Worm (Caenorhabditis elegans) whole organism, L2 larva: Measurements from ENCODE around the gene C25H3.11.

ENCODE experiments used
- C34F6.9 ChIP-seq: fragments of 150-350 bp; optimal IDR thresholded peaks from 2 replicates; lab custom pipeline; 2014; ENCODE audit warnings: missing biosample characterization, missing genetic modification characterization
- F13H6.1 ChIP-seq: sonication (generic microtip); optimal IDR thresholded peaks from 2 replicates; lab custom pipeline; 2016; ENCODE audit warnings: missing genetic modification characterization, missing compliant biosample characterization
- R02D3.7 ChIP-seq: fragments of 150-350 bp; optimal IDR thresholded peaks from 2 replicates; lab custom pipeline; 2014; ENCODE audit warnings: missing biosample characterization, missing genetic modification characterization
- Y55F3AM.14 ChIP-seq: fragments of 200-800 bp; sonication (Bioruptor generic); optimal IDR thresholded peaks from 2 replicates; lab custom pipeline; 2018; ENCODE audit warnings: mild to moderate bottlenecking, missing genetic modification characterization, missing compliant biosample characterization
- ZK546.5 ChIP-seq: sonication (generic microtip); optimal IDR thresholded peaks from 2 replicates; lab custom pipeline; 2017; ENCODE audit warnings: missing biosample characterization, missing genetic modification characterization
- alr-1 ChIP-seq: fragments of 150-350 bp; optimal IDR thresholded peaks from 2 replicates; lab custom pipeline; 2014; ENCODE audit warnings: missing biosample characterization, missing genetic modification characterization
- aly-2 ChIP-seq: fragments of 150-350 bp; optimal IDR thresholded peaks from 2 replicates; lab custom pipeline; 2014; ENCODE audit warnings: missing biosample characterization, missing genetic modification characterization
- ama-1 ChIP-seq: fragments of 150-350 bp; optimal IDR thresholded peaks from 2 replicates; lab custom pipeline; 2018; ENCODE audit warnings: inconsistent platforms
- blmp-1 ChIP-seq: sonication (generic microtip); optimal IDR thresholded peaks from 2 replicates; lab custom pipeline; 2017; ENCODE audit warnings: missing genetic modification characterization, mild to moderate bottlenecking, missing compliant biosample characterization, antibody characterized with exemption, moderate library complexity; ENCODE audit not compliant: insufficient read depth
- ceh-16 ChIP-seq: fragments of 150-350 bp; optimal IDR thresholded peaks from 2 replicates; lab custom pipeline; 2014; ENCODE audit warnings: missing biosample characterization, missing genetic modification characterization
- ceh-82 ChIP-seq: fragments of 150-350 bp; optimal IDR thresholded peaks from 2 replicates; lab custom pipeline; 2014; ENCODE audit warnings: missing biosample characterization, missing genetic modification characterization
- crh-2 ChIP-seq: sonication (generic microtip); optimal IDR thresholded peaks from 2 replicates; lab custom pipeline; 2017; ENCODE audit warnings: missing biosample characterization, missing genetic modification characterization
- dmd-4 ChIP-seq: sonication (generic microtip); optimal IDR thresholded peaks from 2 replicates; lab custom pipeline; 2017; ENCODE audit warnings: missing biosample characterization, missing genetic modification characterization
- egl-27 ChIP-seq: sonication (generic microtip); optimal IDR thresholded peaks from 3 replicates; lab custom pipeline; 2017; ENCODE audit warnings: missing biosample characterization, missing genetic modification reagents, missing genetic modification characterization
- elt-1 ChIP-seq: fragments of 150-350 bp; optimal IDR thresholded peaks from 2 replicates; lab custom pipeline; 2014; ENCODE audit warnings: missing biosample characterization, missing genetic modification characterization
- elt-3 ChIP-seq: sonication (generic microtip); optimal IDR thresholded peaks from 2 replicates; lab custom pipeline; 2017; ENCODE audit warnings: missing biosample characterization, missing genetic modification characterization
- fos-1 ChIP-seq: fragments of 150-350 bp; optimal IDR thresholded peaks from 2 replicates; lab custom pipeline; 2014; ENCODE audit warnings: missing biosample characterization, missing genetic modification characterization
- gmeb-1 ChIP-seq: fragments of 150-350 bp; optimal IDR thresholded peaks from 2 replicates; lab custom pipeline; 2014; ENCODE audit warnings: missing biosample characterization, missing genetic modification characterization
- lin-11 ChIP-seq: fragments of 150-350 bp; sonication (generic microtip); optimal IDR thresholded peaks from 2 replicates; lab custom pipeline; 2014; ENCODE audit warnings: missing biosample characterization, missing genetic modification characterization, inconsistent platforms, mixed read lengths
- lin-13 ChIP-seq: fragments of 150-350 bp; optimal IDR thresholded peaks from 2 replicates; lab custom pipeline; 2014; ENCODE audit warnings: missing biosample characterization, missing genetic modification reagents, missing genetic modification characterization
- lin-39 ChIP-seq: fragments of 150-350 bp; optimal IDR thresholded peaks from 2 replicates; lab custom pipeline; 2014; ENCODE audit warnings: missing biosample characterization, missing genetic modification reagents, missing genetic modification characterization
- lsy-2 ChIP-seq, 2 experiments: fragments of 150-350 bp in 1 of 2; sonication (generic microtip) in 1 of 2; optimal IDR thresholded peaks; 2 replicates each; lab custom pipeline; 2014 to 2017; ENCODE audit warnings: missing biosample characterization in 2 of 2, missing genetic modification characterization in 2 of 2
- mab-5 ChIP-seq: fragments of 150-350 bp; optimal IDR thresholded peaks from 2 replicates; lab custom pipeline; 2014; ENCODE audit warnings: missing biosample characterization, missing genetic modification characterization
- mbf-1 ChIP-seq: sonication (generic microtip); optimal IDR thresholded peaks from 2 replicates; lab custom pipeline; 2017; ENCODE audit warnings: missing biosample characterization, missing genetic modification characterization
- mdl-1 ChIP-seq, 2 experiments: fragments of 150-350 bp in 1 of 2; sonication (generic microtip) in 1 of 2; optimal IDR thresholded peaks; 2 replicates each; lab custom pipeline; 2017; ENCODE audit warnings: missing biosample characterization in 2 of 2, missing genetic modification characterization in 2 of 2
- nhr-10 ChIP-seq: sonication (generic microtip); optimal IDR thresholded peaks from 2 replicates; lab custom pipeline; 2017; ENCODE audit warnings: missing biosample characterization, missing genetic modification characterization
- nhr-11 ChIP-seq: fragments of 150-350 bp; optimal IDR thresholded peaks from 2 replicates; lab custom pipeline; 2014; ENCODE audit warnings: missing biosample characterization, missing genetic modification characterization
- nhr-12 ChIP-seq: fragments of 150-350 bp; optimal IDR thresholded peaks from 2 replicates; lab custom pipeline; 2014; ENCODE audit warnings: missing biosample characterization, missing genetic modification characterization
- nhr-129 ChIP-seq: fragments of 150-350 bp; optimal IDR thresholded peaks from 2 replicates; lab custom pipeline; 2014; ENCODE audit warnings: missing biosample characterization, missing genetic modification characterization
- nhr-21 ChIP-seq: fragments of 150-350 bp; optimal IDR thresholded peaks from 2 replicates; lab custom pipeline; 2014; ENCODE audit warnings: missing biosample characterization, missing genetic modification characterization
- nhr-23 ChIP-seq: fragments of 150-350 bp; optimal IDR thresholded peaks from 2 replicates; lab custom pipeline; 2014; ENCODE audit warnings: missing biosample characterization, missing genetic modification reagents, missing genetic modification characterization
- nhr-237 ChIP-seq: fragments of 150-350 bp; optimal IDR thresholded peaks from 2 replicates; lab custom pipeline; 2014; ENCODE audit warnings: missing biosample characterization, missing genetic modification characterization
- nhr-25 ChIP-seq: fragments of 150-350 bp; sonication (generic microtip); optimal IDR thresholded peaks from 3 replicates; lab custom pipeline; 2014; ENCODE audit warnings: missing biosample characterization, missing genetic modification characterization
- nhr-6 ChIP-seq: fragments of 150-350 bp; optimal IDR thresholded peaks from 2 replicates; lab custom pipeline; 2014; ENCODE audit warnings: missing biosample characterization, missing genetic modification characterization
- nhr-77 ChIP-seq: fragments of 150-350 bp; optimal IDR thresholded peaks from 2 replicates; lab custom pipeline; 2014; ENCODE audit warnings: missing biosample characterization, missing genetic modification characterization
- peb-1 ChIP-seq: fragments of 150-350 bp; optimal IDR thresholded peaks from 2 replicates; lab custom pipeline; 2014; ENCODE audit warnings: missing biosample characterization, missing genetic modification characterization
- sem-4 ChIP-seq: fragments of 150-350 bp; optimal IDR thresholded peaks from 2 replicates; lab custom pipeline; 2014; ENCODE audit warnings: missing biosample characterization, missing genetic modification reagents, missing genetic modification characterization
- skn-1 ChIP-seq: sonication (generic microtip); optimal IDR thresholded peaks from 2 replicates; lab custom pipeline; 2017; ENCODE audit warnings: missing biosample characterization, missing genetic modification characterization
- sma-3 ChIP-seq: sonication (generic microtip); optimal IDR thresholded peaks from 2 replicates; lab custom pipeline; 2016; ENCODE audit warnings: missing genetic modification reagents, missing genetic modification characterization, missing compliant biosample characterization
- sma-9 ChIP-seq, 2 experiments: fragments of 150-350 bp in 1 of 2; sonication (generic microtip) in 1 of 2; optimal IDR thresholded peaks; 2 replicates each; lab custom pipeline; 2014 to 2016; ENCODE audit warnings: missing genetic modification characterization in 2 of 2, mild to moderate bottlenecking in 1 of 2, missing biosample characterization in 1 of 2, missing compliant biosample characterization in 1 of 2, missing genetic modification reagents in 1 of 2, moderate library complexity in 1 of 2
- snpc-4 ChIP-seq: fragments of 150-350 bp; optimal IDR thresholded peaks from 2 replicates; lab custom pipeline; 2014; ENCODE audit warnings: missing biosample characterization, missing genetic modification characterization
- unc-39 ChIP-seq: fragments of 150-350 bp; optimal IDR thresholded peaks from 2 replicates; lab custom pipeline; 2014; ENCODE audit warnings: missing biosample characterization, missing genetic modification characterization
- unc-55 ChIP-seq: fragments of 150-350 bp; sonication (generic microtip); optimal IDR thresholded peaks from 3 replicates; lab custom pipeline; 2014; ENCODE audit warnings: missing biosample characterization, missing genetic modification reagents, missing genetic modification characterization
- unc-62 ChIP-seq: fragments of 150-350 bp; optimal IDR thresholded peaks from 2 replicates; lab custom pipeline; 2014; ENCODE audit warnings: missing biosample characterization, missing genetic modification reagents, missing genetic modification characterization
- zag-1 ChIP-seq: fragments of 150-350 bp; optimal IDR thresholded peaks from 2 replicates; lab custom pipeline; 2014; ENCODE audit warnings: missing biosample characterization, missing genetic modification characterization
- ztf-1 ChIP-seq: fragments of 200-800 bp; sonication (Bioruptor generic); conservative IDR thresholded peaks from 2 replicates; pipeline ENCODE4 v1.3.6; 2022; ENCODE audit warnings: missing genetic modification characterization, missing compliant biosample characterization
- ztf-11 ChIP-seq: sonication (generic microtip); optimal IDR thresholded peaks from 2 replicates; lab custom pipeline; 2017; ENCODE audit warnings: missing biosample characterization, missing genetic modification characterization
- ztf-4 ChIP-seq: fragments of 150-350 bp; optimal IDR thresholded peaks from 2 replicates; lab custom pipeline; 2014; ENCODE audit warnings: missing biosample characterization, missing genetic modification characterization

The C25H3.11 gene

DNA sequence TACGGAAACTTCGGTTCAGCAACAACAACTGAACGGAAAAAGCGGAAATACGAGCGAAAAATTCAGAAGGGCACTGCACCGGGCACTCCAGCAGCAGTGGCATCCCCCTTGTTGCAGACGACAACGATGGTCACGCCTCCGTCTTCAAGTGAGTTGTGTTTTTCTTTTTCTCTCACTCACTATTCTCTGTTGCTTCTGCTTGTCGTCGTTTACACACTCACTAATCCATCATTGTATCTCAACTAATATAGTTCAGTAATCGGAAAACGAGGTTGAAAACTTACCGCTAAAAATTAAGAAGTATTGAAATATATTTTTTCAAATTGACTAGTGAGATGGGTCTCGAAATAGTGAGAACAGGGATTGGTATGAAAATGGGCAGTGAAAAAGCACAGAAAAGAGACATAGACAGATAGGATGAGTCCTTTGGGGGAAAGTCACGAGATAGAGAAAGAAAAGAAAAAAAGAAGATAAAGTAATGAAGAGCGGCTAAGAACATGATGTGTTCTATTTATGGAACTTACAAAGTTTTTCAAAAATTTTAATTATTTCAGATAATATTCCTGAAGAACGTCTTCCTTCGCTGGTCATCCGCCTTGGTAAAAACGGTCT, 25.6 kb downstream of the C25H3.11 start (continued):
- no peak for TF ChIP-seq nhr-237
- TF ChIP-seq gmeb-1 (tag; lab: Kevin White, UChicago), result no peak
- TF ChIP-seq mab-5 (tag; lab: Kevin White, UChicago), result no peak
- no peak for TF ChIP-seq egl-27 (tag; lab: Kevin White, UChicago)
- no peak for TF ChIP-seq zag-1 (tag; lab: Kevin White, UChicago)
- no peak for TF ChIP-seq blmp-1 (tag; lab: Kevin White, UChicago)
- no peak for TF ChIP-seq skn-1 (tag; lab: Kevin White, UChicago)
- no peak for TF ChIP-seq nhr-11
- TF ChIP-seq ztf-4 (tag; lab: Kevin White, UChicago), result no peak
- no peak for TF ChIP-seq lin-11
- no peak for TF ChIP-seq peb-1 (tag; lab: Kevin White, UChicago)

DNA sequence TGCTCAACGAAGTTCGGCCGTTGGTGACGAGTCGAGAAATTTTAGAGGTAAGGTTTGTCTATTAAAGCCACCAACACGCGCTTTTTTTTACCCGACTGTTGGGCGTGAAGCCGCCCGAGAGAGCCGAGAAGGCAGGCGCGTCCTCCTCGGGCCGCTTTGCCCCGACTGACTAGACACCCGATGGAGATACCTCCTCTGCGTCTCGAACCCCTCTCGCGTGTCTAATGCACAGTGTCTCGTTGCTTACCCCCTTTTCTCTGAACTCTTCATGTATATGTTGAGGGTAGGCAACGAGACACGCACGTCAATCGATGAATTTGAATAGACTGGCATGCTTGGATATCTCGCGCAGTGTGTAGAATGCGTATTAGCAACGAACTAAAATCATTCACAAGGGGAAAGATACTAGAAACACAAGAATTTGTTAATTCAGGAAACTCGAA, 27.1 kb downstream of the C25H3.11 start:
- TF ChIP-seq mab-5 (tag; lab: Kevin White, UChicago), result peak; percentile 77
- peak; percentile 50 for TF ChIP-seq ztf-11 (tag; lab: Kevin White, UChicago)
- TF ChIP-seq blmp-1 (tag; lab: Kevin White, UChicago), result peak; percentile 15
- peak; percentile 58 for TF ChIP-seq lin-39 (tag; lab: Kevin White, UChicago)
- no peak for TF ChIP-seq unc-39 (tag; lab: Kevin White, UChicago)
- no peak for TF ChIP-seq nhr-10 (tag; lab: Kevin White, UChicago)
- TF ChIP-seq sem-4 (tag; lab: Kevin White, UChicago), result peak; percentile 61
- TF ChIP-seq elt-3, result no peak
- no peak for TF ChIP-seq nhr-11
- peak; percentile 58 for TF ChIP-seq egl-27 (tag; lab: Kevin White, UChicago)
- peak; percentile 45 for TF ChIP-seq nhr-25 (tag; lab: Kevin White, UChicago)
- TF ChIP-seq ZK546.5 (tag; lab: Kevin White, UChicago), result no peak
- TF ChIP-seq nhr-237, result no peak
- peak; percentile 66 for TF ChIP-seq snpc-4 (tag; lab: Kevin White, UChicago)
- peak; percentile 86 for TF ChIP-seq C34F6.9
- TF ChIP-seq nhr-12, result no peak
- peak; percentile 96 for TF ChIP-seq lin-11
- TF ChIP-seq nhr-23 (tag; lab: Kevin White, UChicago), result no peak
- peak; percentile 76 for TF ChIP-seq ceh-16 (tag; lab: Kevin White, UChicago)
- TF ChIP-seq lin-13 (GFP tag; lab: Kevin White, UChicago), result peak; percentile 91
- TF ChIP-seq ztf-4 (tag; lab: Kevin White, UChicago), result peak; percentile 98
- TF ChIP-seq elt-1 (tag; lab: Kevin White, UChicago), result no peak
- TF ChIP-seq unc-62 (GFP tag; lab: Kevin White, UChicago), result no peak
- TF ChIP-seq nhr-6 (tag; lab: Kevin White, UChicago), result peak; percentile 80
- TF ChIP-seq skn-1 (tag; lab: Kevin White, UChicago), result no peak
- TF ChIP-seq gmeb-1 (tag; lab: Kevin White, UChicago), result peak; percentile 60
- no peak for TF ChIP-seq alr-1 (tag; lab: Kevin White, UChicago)
- peak; percentile 99 for TF ChIP-seq ama-1 (lab: Kevin White, UChicago)
- TF ChIP-seq crh-2, result peak; percentile 84
- TF ChIP-seq lsy-2 (tag; optimal IDR thresholded peaks at IDR 0.05; lab: Kevin White, UChicago), result peak; percentile 74 to 86
- TF ChIP-seq nhr-21 (tag; lab: Kevin White, UChicago), result peak; percentile 88
- peak; percentile 74 for TF ChIP-seq sma-3 (GFP tag; lab: Kevin White, UChicago)
- TF ChIP-seq nhr-77, result no peak
- TF ChIP-seq mbf-1 (tag; lab: Kevin White, UChicago), result no peak
- peak; percentile 57 to 79 for TF ChIP-seq mdl-1 (tag; optimal IDR thresholded peaks at IDR 0.05; lab: Kevin White, UChicago)
- peak; percentile 90 for TF ChIP-seq F13H6.1
- peak; percentile 95 for TF ChIP-seq nhr-129 (tag; lab: Kevin White, UChicago)
- 0 out of 2 replicates have a peak, but pooled peaks have one; percentile 61 for TF ChIP-seq ztf-1
- TF ChIP-seq fos-1 (tag; lab: Kevin White, UChicago), result peak; percentile 72
- TF ChIP-seq peb-1 (tag; lab: Kevin White, UChicago), result no peak
- peak; percentile 95 for TF ChIP-seq Y55F3AM.14 (GFP tag; lab: Kevin White, UChicago)
- TF ChIP-seq dmd-4 (tag; lab: Kevin White, UChicago), result no peak
- no peak for TF ChIP-seq R02D3.7
- TF ChIP-seq ceh-82, result peak; percentile 80
- peak; percentile 86 for TF ChIP-seq sma-9 (GFP tag; optimal IDR thresholded peaks at IDR 0.05; lab: Kevin White, UChicago)
- no peak for TF ChIP-seq sma-9 (tag; optimal IDR thresholded peaks at IDR 0.05; lab: Kevin White, UChicago)
- TF ChIP-seq unc-55 (GFP tag; lab: Kevin White, UChicago), result peak; percentile 63
- peak; percentile 93 for TF ChIP-seq zag-1 (tag; lab: Kevin White, UChicago)
- no peak for TF ChIP-seq aly-2 (tag; lab: Kevin White, UChicago)
